Worm (Caenorhabditis elegans): ENCODE measurements around the gene T28A11.20.

The T28A11.20 gene

DNA sequence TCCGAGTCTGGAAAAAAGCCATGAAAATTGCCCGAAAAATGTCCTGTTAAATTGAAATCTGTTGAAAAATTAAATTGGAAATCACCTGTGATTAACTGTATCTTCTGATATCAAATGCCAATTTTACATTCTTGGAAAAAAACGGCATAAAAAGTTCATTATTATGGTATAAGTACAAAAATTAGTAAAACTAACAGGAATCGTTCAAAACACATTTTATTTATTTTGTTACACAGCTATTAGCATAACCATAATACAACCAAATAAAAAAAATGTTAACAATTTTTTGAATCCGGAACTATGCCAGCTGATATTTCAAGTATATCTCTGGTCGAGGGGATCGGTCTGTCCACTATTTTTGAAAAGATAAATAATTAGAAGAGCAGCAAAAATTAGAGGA is 42.5 kb downstream of the T28A11.20 start, which contains the start of gene K08D9.10:
TSS of gene K08D9.10 (plus strand) at position 301 of the 400 bp plus-strand sequence.
- TF ChIP-seq klf-2 (GFP tag; conservative IDR thresholded peaks at IDR 0.05) (no peak), ztf-23 (GFP tag; IDR thresholded peaks at IDR 0.05) (no peak), T22C8.4 (GFP tag; IDR thresholded peaks at IDR 0.05) (no peak), cog-1 (tag; optimal IDR thresholded peaks at IDR 0.05) (no peak), flt-1 (GFP tag; IDR thresholded peaks at IDR 0.05) (no peak), tab-1 (GFP tag; IDR thresholded peaks at IDR 0.05) (no peak), med-1 (GFP tag; optimal IDR thresholded peaks at IDR 0.05; ENCODE audit: insufficient read depth) (no peak), ztf-29 (GFP tag; IDR thresholded peaks at IDR 0.05) (no peak), ref-1 (GFP tag; conservative IDR thresholded peaks at IDR 0.05) (no peak)

DNA sequence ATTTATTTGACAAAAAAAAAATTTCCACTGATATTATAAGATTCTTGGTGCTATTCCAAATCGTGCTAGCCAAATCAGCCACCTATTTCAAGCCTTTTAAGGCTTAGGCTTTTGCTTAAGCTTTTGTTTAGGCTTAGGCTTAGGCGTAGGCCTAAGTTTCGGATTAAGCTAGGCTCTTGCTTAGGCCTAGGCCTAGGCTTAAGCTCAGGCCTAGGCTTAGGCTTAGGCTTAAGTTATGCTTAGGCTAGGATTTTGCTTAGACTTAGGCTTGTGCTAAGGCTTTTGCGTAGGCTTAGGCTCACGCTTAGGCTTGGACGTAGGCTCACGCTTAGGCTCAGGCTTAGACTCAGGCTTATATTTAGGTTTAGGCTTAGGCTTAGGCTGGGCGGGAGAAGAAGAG is 42.9 kb downstream of the T28A11.20 start:
- TF ChIP-seq flt-1 (GFP tag; IDR thresholded peaks at IDR 0.05) (no peak), tab-1 (GFP tag; IDR thresholded peaks at IDR 0.05) (no peak), T22C8.4 (GFP tag; IDR thresholded peaks at IDR 0.05) (no peak), med-1 (GFP tag; optimal IDR thresholded peaks at IDR 0.05; ENCODE audit: insufficient read depth) (no peak), ref-1 (GFP tag; conservative IDR thresholded peaks at IDR 0.05) (no peak), cog-1 (tag; optimal IDR thresholded peaks at IDR 0.05) (no peak), klf-2 (GFP tag; conservative IDR thresholded peaks at IDR 0.05) (no peak), ztf-29 (GFP tag; IDR thresholded peaks at IDR 0.05) (no peak), ztf-23 (GFP tag; IDR thresholded peaks at IDR 0.05) (no peak)

- TF ChIP-seq ztf-23 (GFP tag; IDR thresholded peaks at IDR 0.05) (no peak), klf-2 (GFP tag; conservative IDR thresholded peaks at IDR 0.05) (no peak), ztf-29 (GFP tag; IDR thresholded peaks at IDR 0.05) (no peak), tab-1 (GFP tag; IDR thresholded peaks at IDR 0.05) (no peak), ref-1 (GFP tag; conservative IDR thresholded peaks at IDR 0.05) (no peak), T22C8.4 (GFP tag; IDR thresholded peaks at IDR 0.05) (no peak), flt-1 (GFP tag; IDR thresholded peaks at IDR 0.05) (no peak), cog-1 (tag; optimal IDR thresholded peaks at IDR 0.05) (no peak), med-1 (GFP tag; optimal IDR thresholded peaks at IDR 0.05; ENCODE audit: insufficient read depth) (no peak)
These were observed 45.7 kb downstream of the T28A11.20 start, which contains the start of gene K08D9.2 for ce11 chrV:3227373-3227772. Gene K08D9.2 (plus strand): TSS chrV:3227673.
